Worm (Caenorhabditis elegans): ENCODE results near the gene F53F4.18.
A peak's percentile ranks its signal among the peaks of the same experiment; 100 is the strongest.

- TF ChIP-seq aly-2 (tag; optimal IDR thresholded peaks at IDR 0.05), result no peak
- no peak for TF ChIP-seq ZK546.5 (tag; optimal IDR thresholded peaks at IDR 0.05)
- no peak for TF ChIP-seq fkh-10 (GFP tag; optimal IDR thresholded peaks at IDR 0.05)
- TF ChIP-seq ztf-11 (tag; optimal IDR thresholded peaks at IDR 0.05), result no peak
- no peak for TF ChIP-seq pha-4 (GFP tag; IDR thresholded peaks at IDR 0.05)
- TF ChIP-seq pha-4 (tag; optimal IDR thresholded peaks at IDR 0.05), result no peak
- no peak for TF ChIP-seq hlh-30 (tag; optimal IDR thresholded peaks at IDR 0.05; ENCODE audit: insufficient read depth)
- no peak for TF ChIP-seq unc-130 (GFP tag; optimal IDR thresholded peaks at IDR 0.05)
- no peak for TF ChIP-seq mxl-3 (GFP tag; optimal IDR thresholded peaks at IDR 0.05)
- no peak for TF ChIP-seq nhr-10 (tag; optimal IDR thresholded peaks at IDR 0.05)
- TF ChIP-seq hmg-1.1 (GFP tag; IDR thresholded peaks at IDR 0.05), result no peak
- peak; percentile 65 for TF ChIP-seq ama-1 (optimal IDR thresholded peaks at IDR 0.05)
- TF ChIP-seq mdl-1 (tag; optimal IDR thresholded peaks at IDR 0.05), result no peak
These were observed 23.0 kb upstream of the F53F4.18 start for ce11 chrV:13566967-13567366.
